Worm (Caenorhabditis elegans): ENCODE measurements around the gene F53A2.1.

DNA sequence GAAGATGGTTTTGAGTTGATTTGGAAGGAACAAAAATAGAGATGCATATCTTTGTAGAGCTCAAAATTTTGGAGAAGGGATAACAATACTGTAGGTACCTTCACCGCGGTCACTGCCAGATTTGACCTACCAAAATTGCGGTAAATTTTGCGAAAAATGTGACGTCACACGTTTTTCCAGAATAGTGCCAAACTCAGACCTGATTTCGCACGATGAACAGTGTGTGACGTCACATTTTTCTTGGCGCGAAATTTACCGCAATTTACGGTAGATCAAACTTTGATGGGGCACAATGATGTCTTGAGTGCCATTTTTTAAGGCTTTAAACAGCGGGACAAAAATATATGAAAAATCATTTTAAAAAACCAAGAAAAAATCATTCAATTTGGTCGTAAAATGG is 4.3 kb upstream of the F53A2.1 start:
- TF ChIP-seq flt-1 (GFP tag; IDR thresholded peaks at IDR 0.05) (no peak), klf-2 (GFP tag; conservative IDR thresholded peaks at IDR 0.05) (no peak), tab-1 (GFP tag; IDR thresholded peaks at IDR 0.05) (no peak), cog-1 (tag; optimal IDR thresholded peaks at IDR 0.05) (no peak), ztf-29 (GFP tag; IDR thresholded peaks at IDR 0.05) (no peak)
